Fruit fly (Drosophila melanogaster) whole organism, embryonic: ENCODE measurements around the gene CG14194.

Experiments used
- Atf6 ChIP-seq: fragments of 200-800 bp; sonication (Bioruptor generic); IDR thresholded peaks from 2 replicates; pipeline ENCODE4 v1.3.6; 2022; ENCODE audit warnings: missing biosample characterization, missing genetic modification characterization
- CG10366 ChIP-seq: fragments of 200-800 bp; sonication (Bioruptor generic); IDR thresholded peaks from 2 replicates; pipeline ENCODE4 v1.3.6; 2022; ENCODE audit warnings: missing biosample characterization, missing genetic modification characterization
- CG12744 ChIP-seq: fragments of 200-800 bp; sonication (Bioruptor generic); optimal IDR thresholded peaks from 2 replicates; lab custom pipeline; 2016; ENCODE audit warnings: missing biosample characterization, missing genetic modification characterization
- CG13287 ChIP-seq: fragments of 200-800 bp; sonication (Bioruptor generic); IDR thresholded peaks from 2 replicates; pipeline ENCODE4 v1.3.6; 2022; ENCODE audit warnings: missing biosample characterization, missing genetic modification characterization; ENCODE audit not compliant: partially characterized antibody
- CG13424 ChIP-seq: fragments of 200-800 bp; sonication (Bioruptor generic); optimal IDR thresholded peaks from 2 replicates; lab custom pipeline; 2019; ENCODE audit warnings: missing biosample characterization, mild to moderate bottlenecking, missing genetic modification characterization, moderate library complexity
- CG13894 ChIP-seq: fragments of 200-800 bp; sonication (Bioruptor generic); optimal IDR thresholded peaks from 3 replicates; lab custom pipeline; 2018; ENCODE audit warnings: missing biosample characterization, mild to moderate bottlenecking, missing genetic modification characterization, moderate library complexity
- CG14667 ChIP-seq: fragments of 200-800 bp; sonication (Bioruptor generic); IDR thresholded peaks from 2 replicates; pipeline ENCODE4 v1.3.6; 2022; ENCODE audit warnings: missing biosample characterization, missing genetic modification characterization
- CG15696 ChIP-seq: fragments of 200-800 bp; sonication (Bioruptor generic); optimal IDR thresholded peaks from 2 replicates; lab custom pipeline; 2019; ENCODE audit warnings: missing biosample characterization, mild to moderate bottlenecking, missing genetic modification characterization, moderate library complexity
- CG1647 ChIP-seq: fragments of 200-800 bp; sonication (Bioruptor generic); optimal IDR thresholded peaks from 3 replicates; lab custom pipeline; 2016; ENCODE audit warnings: missing biosample characterization, missing genetic modification characterization
- CG16815 ChIP-seq: fragments of 200-800 bp; sonication (Bioruptor generic); optimal IDR thresholded peaks from 3 replicates; lab custom pipeline; 2017; ENCODE audit warnings: missing biosample characterization, mild to moderate bottlenecking, missing genetic modification characterization
- CG17328 ChIP-seq: fragments of 200-800 bp; sonication (Bioruptor generic); IDR thresholded peaks from 2 replicates; pipeline ENCODE4 v1.3.6; 2022; ENCODE audit warnings: missing biosample characterization, missing genetic modification characterization
- CG17361 ChIP-seq: fragments of 200-800 bp; sonication (Bioruptor generic); IDR thresholded peaks from 3 replicates; pipeline ENCODE4 v1.3.6; 2022; ENCODE audit warnings: missing biosample characterization, missing genetic modification characterization
- CG17912 ChIP-seq: fragments of 200-800 bp; sonication (Bioruptor generic); optimal IDR thresholded peaks from 2 replicates; lab custom pipeline; 2018; ENCODE audit warnings: missing biosample characterization, mild to moderate bottlenecking, missing genetic modification characterization
- CG2129 ChIP-seq: fragments of 200-800 bp; sonication (Bioruptor generic); IDR thresholded peaks from 2 replicates; pipeline ENCODE4 v1.3.6; 2022; ENCODE audit warnings: missing biosample characterization, missing genetic modification characterization; ENCODE audit not compliant: partially characterized antibody
- CG32532 ChIP-seq: fragments of 200-800 bp; sonication (Bioruptor generic); IDR thresholded peaks from 2 replicates; pipeline ENCODE4 v1.3.6; 2022; ENCODE audit warnings: missing biosample characterization, missing genetic modification characterization
- CG32772 ChIP-seq: fragments of 200-800 bp; sonication (Bioruptor generic); IDR thresholded peaks from 2 replicates; pipeline ENCODE4 v1.3.6; 2022; ENCODE audit warnings: missing biosample characterization, missing genetic modification characterization
- CG43689 ChIP-seq: fragments of 200-800 bp; sonication (Bioruptor generic); IDR thresholded peaks from 2 replicates; pipeline ENCODE4 v1.3.6; 2022; ENCODE audit warnings: missing biosample characterization, missing genetic modification characterization
- CG4424 ChIP-seq: fragments of 200-800 bp; sonication (Bioruptor generic); optimal IDR thresholded peaks from 3 replicates; lab custom pipeline; 2016; ENCODE audit warnings: missing biosample characterization, missing genetic modification characterization
- CG7372 ChIP-seq: fragments of 200-800 bp; sonication (Bioruptor generic); IDR thresholded peaks from 2 replicates; pipeline ENCODE4 v1.3.6; 2022; ENCODE audit warnings: missing biosample characterization, missing genetic modification characterization
- CG9932 ChIP-seq: fragments of 200-800 bp; sonication (Bioruptor generic); IDR thresholded peaks from 2 replicates; pipeline ENCODE4 v1.3.6; 2022; ENCODE audit warnings: missing biosample characterization, missing genetic modification characterization
- CHES-1-like ChIP-seq: fragments of 200-800 bp; sonication (Bioruptor generic); optimal IDR thresholded peaks from 2 replicates; lab custom pipeline; 2016; ENCODE audit warnings: missing biosample characterization, missing genetic modification characterization
- Deaf1 ChIP-seq: fragments of 200-800 bp; optimal IDR thresholded peaks from 3 replicates; lab custom pipeline; 2019; ENCODE audit warnings: missing biosample characterization, mild to moderate bottlenecking, missing genetic modification characterization, moderate library complexity
- Dek ChIP-seq: fragments of 200-800 bp; sonication (Bioruptor generic); optimal IDR thresholded peaks from 3 replicates; lab custom pipeline; 2019; ENCODE audit warnings: missing biosample characterization, mild to moderate bottlenecking, missing genetic modification characterization, moderate library complexity
- ERR ChIP-seq: fragments of 200-800 bp; sonication (Bioruptor generic); optimal IDR thresholded peaks from 2 replicates; lab custom pipeline; 2016; ENCODE audit warnings: missing biosample characterization, missing genetic modification characterization
- Ets65A ChIP-seq: fragments of 200-800 bp; sonication (Bioruptor generic); peaks from one replicate; lab custom pipeline; 2016; ENCODE audit warnings: missing biosample characterization, missing genetic modification characterization
- Gsc ChIP-seq: fragments of 200-800 bp; sonication (Bioruptor generic); IDR thresholded peaks from 2 replicates; pipeline ENCODE4 v1.3.6; 2022; ENCODE audit warnings: missing biosample characterization, missing genetic modification characterization
- Lpt ChIP-seq: fragments of >200 bp; optimal IDR thresholded peaks from 2 replicates; lab custom pipeline; 2018; ENCODE audit warnings: missing biosample characterization, missing genetic modification characterization
- MESR4 ChIP-seq: fragments of 200-800 bp; sonication (Bioruptor generic); optimal IDR thresholded peaks from 2 replicates; lab custom pipeline; 2018; ENCODE audit warnings: missing biosample characterization, mild to moderate bottlenecking, missing genetic modification characterization, moderate library complexity
- NfI ChIP-seq: fragments of 200-800 bp; sonication (Bioruptor generic); optimal IDR thresholded peaks from 3 replicates; lab custom pipeline; 2018; ENCODE audit warnings: missing biosample characterization, mild to moderate bottlenecking, missing genetic modification characterization, moderate library complexity
- Trl ChIP-seq, 3 experiments: fragments of >200 bp in 2 of 3; fragments of 200-800 bp in 1 of 3; sonication (Bioruptor generic) in 1 of 3; optimal IDR thresholded peaks; 2 replicates in 1 of 3; 3 replicates in 2 of 3; lab custom pipeline; 2016 to 2017; ENCODE audit warnings: missing biosample characterization in 1 of 3, missing genetic modification characterization in 1 of 3
- bbx ChIP-seq: fragments of 200-800 bp; sonication (Bioruptor generic); IDR thresholded peaks from 2 replicates; pipeline ENCODE4 v1.3.6; 2022; ENCODE audit warnings: missing biosample characterization, missing genetic modification characterization; ENCODE audit not compliant: partially characterized antibody
- bcd ChIP-seq: fragments of 200-800 bp; sonication (Bioruptor generic); optimal IDR thresholded peaks from 2 replicates; lab custom pipeline; 2017; ENCODE audit warnings: missing biosample characterization, mild to moderate bottlenecking, missing genetic modification characterization
- br ChIP-seq: fragments of >200 bp; optimal IDR thresholded peaks from 2 replicates; lab custom pipeline; 2017
- cas ChIP-seq: fragments of 200-800 bp; sonication (Bioruptor generic); IDR thresholded peaks from 2 replicates; pipeline ENCODE4 v1.3.6; 2022; ENCODE audit warnings: missing biosample characterization, missing genetic modification characterization
- chinmo ChIP-seq: fragments of 200-800 bp; sonication (Bioruptor generic); IDR thresholded peaks from 4 replicates; pipeline ENCODE4 v1.3.6; 2022; ENCODE audit warnings: missing biosample characterization, missing genetic modification characterization; ENCODE audit not compliant: partially characterized antibody
- dysf ChIP-seq: fragments of 200-800 bp; sonication (Bioruptor generic); IDR thresholded peaks from 3 replicates; pipeline ENCODE4 v1.3.6; 2022; ENCODE audit warnings: missing biosample characterization, missing genetic modification characterization
- emc ChIP-seq: fragments of 200-800 bp; sonication (Bioruptor generic); optimal IDR thresholded peaks from 2 replicates; lab custom pipeline; 2016; ENCODE audit warnings: missing biosample characterization, missing genetic modification characterization
- eyg ChIP-seq: fragments of 200-800 bp; sonication (Bioruptor generic); optimal IDR thresholded peaks from 3 replicates; lab custom pipeline; 2016; ENCODE audit warnings: missing biosample characterization, missing genetic modification characterization
- fd102C ChIP-seq: fragments of 200-800 bp; sonication (Bioruptor generic); optimal IDR thresholded peaks from 2 replicates; lab custom pipeline; 2018; ENCODE audit warnings: missing biosample characterization, mild to moderate bottlenecking, missing genetic modification characterization, moderate library complexity
- ftz-f1 ChIP-seq: fragments of 200-800 bp; sonication (Bioruptor generic); optimal IDR thresholded peaks from 2 replicates; lab custom pipeline; 2016; ENCODE audit warnings: missing biosample characterization, missing genetic modification characterization
- grn ChIP-seq: fragments of 200-800 bp; sonication (Bioruptor generic); optimal IDR thresholded peaks from 3 replicates; lab custom pipeline; 2017; ENCODE audit warnings: missing biosample characterization, missing genetic modification characterization
- hth ChIP-seq: fragments of >200 bp; optimal IDR thresholded peaks from 2 replicates; lab custom pipeline; 2017; ENCODE audit warnings: inconsistent platforms
- ken ChIP-seq: fragments of 200-800 bp; sonication (Bioruptor generic); IDR thresholded peaks from 3 replicates; pipeline ENCODE4 v1.3.6; 2022; ENCODE audit warnings: missing biosample characterization, missing genetic modification characterization
- run ChIP-seq: fragments of 200-800 bp; sonication (Bioruptor generic); optimal IDR thresholded peaks from 3 replicates; lab custom pipeline; 2018; ENCODE audit warnings: missing biosample characterization, mild to moderate bottlenecking, missing genetic modification characterization
- slbo ChIP-seq: fragments of 200-800 bp; sonication (Bioruptor generic); IDR thresholded peaks from 2 replicates; pipeline ENCODE4 v1.3.6; 2022; ENCODE audit warnings: missing biosample characterization, missing genetic modification characterization
- toy ChIP-seq: fragments of 200-800 bp; sonication (Bioruptor generic); IDR thresholded peaks from 2 replicates; pipeline ENCODE4 v1.3.6; 2022; ENCODE audit warnings: missing biosample characterization, missing genetic modification characterization
- unpg ChIP-seq: fragments of 200-800 bp; sonication (Bioruptor generic); optimal IDR thresholded peaks from 3 replicates; lab custom pipeline; 2018; ENCODE audit warnings: missing biosample characterization, mild to moderate bottlenecking, missing genetic modification characterization, moderate library complexity
- vfl ChIP-seq: fragments of 200-800 bp; sonication (Bioruptor generic); optimal IDR thresholded peaks from 2 replicates; lab custom pipeline; 2016; ENCODE audit warnings: missing biosample characterization, missing genetic modification characterization
- vnd ChIP-seq: fragments of 200-800 bp; sonication (Bioruptor generic); IDR thresholded peaks from 3 replicates; pipeline ENCODE4 v1.3.6; 2022; ENCODE audit warnings: missing biosample characterization, missing genetic modification characterization; ENCODE audit not compliant: partially characterized antibody

CG14194 gene

dm6 chrX:19174092-19174491, 19.3 kb upstream of the CG14194 start (continued):
- TF ChIP-seq slbo (0 out of 2 replicates have a peak, but pooled peaks have one; percentile 19), run (tag; lab: Kevin White, UChicago) (no peak), grn (GFP tag; lab: Kevin White, UChicago) (no peak), ERR (GFP tag; lab: Kevin White, UChicago) (no peak)

- TF ChIP-seq CG13894 (tag; lab: Kevin White, UChicago): peak; percentile 92
- TF ChIP-seq unpg: no peak
- TF ChIP-seq bcd (GFP tag; lab: Kevin White, UChicago): no peak
- 0 out of 4 replicates have a peak, but pooled peaks have one; percentile 73 for TF ChIP-seq chinmo (GFP tag; lab: Robert Waterston, UW)
- TF ChIP-seq Dek (tag; lab: Kevin White, UChicago): no peak
- TF ChIP-seq CG10366: no peak
- TF ChIP-seq CG43689 (GFP tag; lab: Robert Waterston, UW): no peak
- TF ChIP-seq CG17328 (GFP tag; lab: Robert Waterston, UW): no peak
- no peak for TF ChIP-seq CG2129 (GFP tag; lab: Robert Waterston, UW)
- no peak for TF ChIP-seq CG12744 (GFP tag; lab: Kevin White, UChicago)
- TF ChIP-seq CG9932 (GFP tag; lab: Robert Waterston, UW): no peak
- TF ChIP-seq emc (GFP tag; lab: Kevin White, UChicago): no peak
- TF ChIP-seq eyg (GFP tag; lab: Kevin White, UChicago): no peak
- TF ChIP-seq bbx (GFP tag; lab: Robert Waterston, UW): no peak
- TF ChIP-seq Trl (optimal IDR thresholded peaks at IDR 0.05; lab: Kevin White, UChicago): peak in 1 of 2 experiments; percentile 1
- no peak for TF ChIP-seq Trl (GFP tag; optimal IDR thresholded peaks at IDR 0.05; lab: Kevin White, UChicago)
- TF ChIP-seq CG1647 (GFP tag; lab: Kevin White, UChicago): no peak
- no peak for TF ChIP-seq fd102C
- no peak for TF ChIP-seq CG17912 (GFP tag; lab: Kevin White, UChicago)
- TF ChIP-seq CG13287 (GFP tag; lab: Robert Waterston, UW): peak; percentile 8; the same call in 1 of the 2 replicates
- no peak for TF ChIP-seq CG14667 (GFP tag; lab: Robert Waterston, UW)
- no peak for TF ChIP-seq CHES-1-like
- no peak for TF ChIP-seq CG15696
- TF ChIP-seq ken (GFP tag; lab: Robert Waterston, UW): no peak
- TF ChIP-seq hth: no peak
- no peak for TF ChIP-seq CG7372 (GFP tag; lab: Robert Waterston, UW)
- no peak for TF ChIP-seq NfI (GFP tag; lab: Kevin White, UChicago)
- TF ChIP-seq Atf6 (GFP tag; lab: Robert Waterston, UW): no peak
- TF ChIP-seq CG13424 (tag; lab: Kevin White, UChicago): no peak
- peak; percentile 9 for TF ChIP-seq ftz-f1 (GFP tag; lab: Kevin White, UChicago)
- TF ChIP-seq vnd (GFP tag; lab: Robert Waterston, UW): no peak
- TF ChIP-seq br (lab: Kevin White, UChicago): no peak
- no peak for TF ChIP-seq Gsc
- no peak for TF ChIP-seq CG32772 (GFP tag; lab: Robert Waterston, UW)
- TF ChIP-seq CG4424 (GFP tag; lab: Kevin White, UChicago): no peak
- TF ChIP-seq Deaf1 (tag; lab: Kevin White, UChicago): peak; percentile 77
- no peak for TF ChIP-seq toy
- TF ChIP-seq CG16815 (GFP tag; lab: Kevin White, UChicago): no peak
- no peak for TF ChIP-seq Ets65A (GFP tag; lab: Kevin White, UChicago)
- no peak for TF ChIP-seq vfl
- no peak for TF ChIP-seq Lpt
- no peak for TF ChIP-seq MESR4
- TF ChIP-seq CG17361 (GFP tag; lab: Robert Waterston, UW): no peak
- peak; percentile 24; the same call in 1 of the 2 replicates for TF ChIP-seq CG32532 (GFP tag; lab: Robert Waterston, UW)
- no peak for TF ChIP-seq cas (GFP tag; lab: Robert Waterston, UW)
- no peak for TF ChIP-seq dysf (GFP tag; lab: Robert Waterston, UW)
Measured at dm6 chrX:19174850-19175571, 18.3 kb upstream of the CG14194 start, which contains the start of gene CG33939. Gene CG33939 (minus strand): TSS chrX:19174900.
